Worm (Caenorhabditis elegans) whole organism, L4/young adult: ENCODE data around the gene F46C5.9.

Source experiments
- dao-5 ChIP-seq: sonication (generic microtip); optimal IDR thresholded peaks from 2 replicates; lab custom pipeline; 2016; ENCODE audit warnings: missing genotype, missing genetic modification characterization, moderate library complexity, missing compliant biosample characterization
- him-1 ChIP-seq: sonication (generic microtip); optimal IDR thresholded peaks from 2 replicates; lab custom pipeline; 2016; ENCODE audit warnings: missing genotype, missing genetic modification reagents, missing genetic modification characterization, missing compliant biosample characterization

ce11 chrII:8851996-8852587 lies 41.6 kb upstream of the F46C5.9 start, which contains the start of gene oac-46:
- TF ChIP-seq him-1, result no peak
- no peak for TF ChIP-seq dao-5 (tag; lab: Kevin White, UChicago)
